Worm (Caenorhabditis elegans) whole organism, mixed stage, embryonic: ENCODE measurements around the gene sdc-3.

Experiments
- bed-3 ChIP-seq: fragments of 200-800 bp; sonication (Bioruptor generic); optimal IDR thresholded peaks from 3 replicates; lab custom pipeline; 2018; ENCODE audit warnings: mild to moderate bottlenecking, missing genetic modification characterization, moderate library complexity, missing compliant biosample characterization
- cnd-1 ChIP-seq: fragments of 200-800 bp; sonication (Bioruptor generic); optimal IDR thresholded peaks from 2 replicates; lab custom pipeline; 2018; ENCODE audit warnings: mild to moderate bottlenecking, missing genetic modification characterization, missing compliant biosample characterization
- elt-1 ChIP-seq: sonication (generic microtip); optimal IDR thresholded peaks from 2 replicates; lab custom pipeline; 2017; ENCODE audit warnings: missing genetic modification characterization, mild to moderate bottlenecking, missing compliant biosample characterization, antibody characterized with exemption, moderate library complexity, borderline replicate concordance; ENCODE audit not compliant: insufficient read depth
- elt-3 ChIP-seq: fragments of 150-350 bp; optimal IDR thresholded peaks from 2 replicates; lab custom pipeline; 2014; ENCODE audit warnings: missing biosample characterization, missing genetic modification characterization
- lin-13 ChIP-seq: fragments of 150-350 bp; optimal IDR thresholded peaks from 2 replicates; lab custom pipeline; 2014; ENCODE audit warnings: missing biosample characterization, missing genetic modification characterization
- lsy-2 ChIP-seq: fragments of 150-350 bp; optimal IDR thresholded peaks from 2 replicates; lab custom pipeline; 2014; ENCODE audit warnings: missing biosample characterization, missing genetic modification characterization
- nhr-237 ChIP-seq: fragments of 150-350 bp; optimal IDR thresholded peaks from 2 replicates; lab custom pipeline; 2014; ENCODE audit warnings: missing biosample characterization, missing genetic modification characterization
- nhr-28 ChIP-seq: fragments of 150-350 bp; optimal IDR thresholded peaks from 2 replicates; lab custom pipeline; 2014; ENCODE audit warnings: missing biosample characterization, missing genetic modification characterization
- nhr-76 ChIP-seq: sonication (generic microtip); optimal IDR thresholded peaks from 2 replicates; lab custom pipeline; 2017; ENCODE audit warnings: missing biosample characterization, missing genetic modification characterization
- unc-39 ChIP-seq: fragments of 150-350 bp; optimal IDR thresholded peaks from 2 replicates; lab custom pipeline; 2014; ENCODE audit warnings: missing biosample characterization, missing genetic modification characterization
- unc-62 ChIP-seq: fragments of 150-350 bp; optimal IDR thresholded peaks from 2 replicates; lab custom pipeline; 2014; ENCODE audit warnings: missing biosample characterization, missing genetic modification reagents, missing genetic modification characterization
- ztf-11 ChIP-seq: fragments of 150-350 bp; optimal IDR thresholded peaks from 2 replicates; lab custom pipeline; 2014; ENCODE audit warnings: missing biosample characterization, missing genetic modification characterization

- no peak for TF ChIP-seq ztf-11
- TF ChIP-seq elt-3 (tag; lab: Kevin White, UChicago), result no peak
- TF ChIP-seq bed-3, result no peak
- TF ChIP-seq unc-39, result no peak
- no peak for TF ChIP-seq nhr-76
- no peak for TF ChIP-seq nhr-28
- TF ChIP-seq cnd-1 (tag; lab: Kevin White, UChicago), result no peak
- no peak for TF ChIP-seq lin-13 (tag; lab: Kevin White, UChicago)
- TF ChIP-seq unc-62 (GFP tag; lab: Kevin White, UChicago), result no peak
- TF ChIP-seq elt-1 (tag; lab: Kevin White, UChicago), result no peak
- no peak for TF ChIP-seq nhr-237 (tag; lab: Kevin White, UChicago)
- no peak for TF ChIP-seq lsy-2 (tag; lab: Kevin White, UChicago)
Observed at ce11 chrV:15048107-15048506, at the start of gene sdc-3.
